Fruit fly (Drosophila melanogaster) whole organism, adult: ENCODE measurements around the gene Las.

ENCODE experiments used
- CG12768 ChIP-seq: fragments of 200-800 bp; sonication (Bioruptor generic); optimal IDR thresholded peaks from 2 replicates; lab custom pipeline; 2017; ENCODE audit warnings: missing biosample characterization, missing genetic modification characterization, mild to moderate bottlenecking, moderate library complexity, missing genetic modification reagents
- CG1620 ChIP-seq: fragments of 200-800 bp; sonication (Bioruptor generic); optimal IDR thresholded peaks from 2 replicates; lab custom pipeline; 2016; ENCODE audit warnings: missing biosample characterization, missing genetic modification characterization
- CG33017 ChIP-seq: fragments of 200-800 bp; sonication (Bioruptor generic); optimal IDR thresholded peaks from 2 replicates; lab custom pipeline; 2018; ENCODE audit warnings: missing biosample characterization, mild to moderate bottlenecking, missing genetic modification characterization, moderate library complexity
- CG7101 ChIP-seq: fragments of 200-800 bp; sonication (Bioruptor generic); optimal IDR thresholded peaks from 2 replicates; lab custom pipeline; 2018; ENCODE audit warnings: missing biosample characterization, mild to moderate bottlenecking, missing genetic modification characterization, moderate library complexity
- Clk ChIP-seq: fragments of 200-800 bp; sonication (Bioruptor generic); optimal IDR thresholded peaks from 2 replicates; lab custom pipeline; 2017; ENCODE audit warnings: missing biosample characterization, missing genetic modification characterization
- Crg-1 ChIP-seq: fragments of 200-800 bp; sonication (Bioruptor generic); optimal IDR thresholded peaks from 2 replicates; lab custom pipeline; 2016; ENCODE audit warnings: missing biosample characterization, missing genetic modification characterization
- Hr96 ChIP-seq: fragments of 200-800 bp; sonication (Bioruptor generic); optimal IDR thresholded peaks from 2 replicates; lab custom pipeline; 2016; ENCODE audit warnings: missing biosample characterization, missing genetic modification characterization
- Mnt ChIP-seq: fragments of 200-800 bp; sonication (Bioruptor generic); optimal IDR thresholded peaks from 2 replicates; lab custom pipeline; 2016; ENCODE audit warnings: missing biosample characterization, mild to moderate bottlenecking, missing genetic modification characterization
- bab1 ChIP-seq: fragments of 200-800 bp; sonication (Bioruptor generic); optimal IDR thresholded peaks from 3 replicates; lab custom pipeline; 2019; ENCODE audit warnings: missing biosample characterization, mild to moderate bottlenecking, missing genetic modification characterization, moderate library complexity
- cic ChIP-seq: fragments of 200-800 bp; sonication (Bioruptor generic); optimal IDR thresholded peaks from 2 replicates; lab custom pipeline; 2017; ENCODE audit warnings: missing biosample characterization, mild to moderate bottlenecking, missing genetic modification characterization, moderate library complexity
- cnc ChIP-seq, 2 experiments: fragments of >200 bp; optimal IDR thresholded peaks; 2 replicates each; lab custom pipeline; 2017
- kay ChIP-seq: fragments of 200-800 bp; sonication (Bioruptor generic); peaks from one replicate; lab custom pipeline; 2016; ENCODE audit warnings: missing biosample characterization, missing genetic modification characterization, borderline replicate concordance
- pad ChIP-seq: fragments of 200-800 bp; sonication (Bioruptor generic); optimal IDR thresholded peaks from 3 replicates; lab custom pipeline; 2017; ENCODE audit warnings: missing biosample characterization, missing genetic modification characterization, mild to moderate bottlenecking, moderate library complexity, missing genetic modification reagents
- toe ChIP-seq: fragments of 200-800 bp; sonication (Bioruptor generic); optimal IDR thresholded peaks from 2 replicates; lab custom pipeline; 2016; ENCODE audit warnings: missing biosample characterization, missing genetic modification characterization

DNA sequence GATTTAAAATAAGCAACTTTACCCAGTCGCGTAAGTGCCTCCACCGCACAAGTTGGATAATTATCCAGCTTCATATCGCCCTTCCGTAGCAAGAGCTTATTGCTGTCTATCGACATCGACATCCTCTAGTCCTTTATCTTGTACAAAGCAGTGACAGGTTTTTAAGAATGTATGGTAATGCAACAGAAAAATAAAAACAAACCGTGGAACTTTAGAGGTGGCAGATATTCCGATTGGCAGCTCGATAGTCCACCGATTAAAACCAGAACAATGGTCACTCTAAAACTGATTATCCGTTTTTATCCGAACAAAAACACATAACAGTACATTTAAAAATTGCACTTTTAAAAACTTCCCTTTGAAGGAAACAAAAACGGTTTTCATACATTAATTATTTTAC, 4.7 kb downstream of the Las start, which contains the start of gene CG5274:
- TF ChIP-seq kay (GFP tag; lab: Kevin White, UChicago) (no peak), cnc (optimal IDR thresholded peaks at IDR 0.05; lab: Kevin White, UChicago) (no peak), CG7101 (tag; lab: Kevin White, UChicago) (no peak), CG12768 (no peak), Clk (no peak), CG33017 (tag; lab: Kevin White, UChicago) (no peak), Mnt (no peak), cic (GFP tag; lab: Kevin White, UChicago) (no peak), pad (GFP tag; lab: Kevin White, UChicago) (no peak), bab1 (GFP tag; lab: Kevin White, UChicago) (peak; percentile 62), Crg-1 (GFP tag; lab: Kevin White, UChicago) (no peak), CG1620 (GFP tag; lab: Kevin White, UChicago) (no peak), toe (GFP tag; lab: Kevin White, UChicago) (no peak), Hr96 (no peak)
